Fruit fly (Drosophila melanogaster) whole organism, embryonic: ENCODE measurements around the gene CG6481.

Experiments used
- CG16779 ChIP-seq: fragments of 200-800 bp; sonication (Bioruptor generic); IDR thresholded peaks from 2 replicates; pipeline ENCODE4 v1.3.6; 2022; ENCODE audit warnings: missing biosample characterization, missing genetic modification characterization
- CoRest ChIP-seq: fragments of 200-800 bp; sonication (Bioruptor generic); optimal IDR thresholded peaks from 3 replicates; lab custom pipeline; 2018; ENCODE audit warnings: missing biosample characterization, mild to moderate bottlenecking, missing genetic modification characterization, moderate library complexity
- twi ChIP-seq: fragments of 200-800 bp; optimal IDR thresholded peaks from 2 replicates; lab custom pipeline; 2019; ENCODE audit warnings: missing biosample characterization, mild to moderate bottlenecking, missing genetic modification characterization, moderate library complexity

- TF ChIP-seq CoRest (tag; lab: Kevin White, UChicago) (no peak), CG16779 (GFP tag; lab: Robert Waterston, UW) (no peak), twi (no peak)
Measured at dm6 chrX:18520360-18520759, 1.9 kb downstream of the CG6481 start.
